Worm (Caenorhabditis elegans) whole organism, young adult: Measurements from ENCODE around the gene deb-1.

Experiments
- B0336.3 ChIP-seq: fragments of 200-800 bp; sonication (Bioruptor generic); IDR thresholded peaks from 2 replicates; pipeline ENCODE4 v1.3.6; 2022; ENCODE audit warnings: missing genetic modification characterization, missing compliant biosample characterization
- F49E8.2 ChIP-seq: sonication (generic microtip); optimal IDR thresholded peaks from 3 replicates; lab custom pipeline; 2017; ENCODE audit warnings: missing genetic modification characterization, mild to moderate bottlenecking, missing compliant biosample characterization, antibody characterized with exemption, moderate library complexity; ENCODE audit not compliant: insufficient read depth
- F57A8.1 ChIP-seq: fragments of 200-800 bp; sonication (Bioruptor generic); optimal IDR thresholded peaks from 2 replicates; lab custom pipeline; 2018; ENCODE audit warnings: mild to moderate bottlenecking, missing genetic modification characterization, moderate library complexity, missing compliant biosample characterization
- T26A5.8 ChIP-seq: sonication (generic microtip); optimal IDR thresholded peaks from 2 replicates; lab custom pipeline; 2016; ENCODE audit warnings: missing genetic modification characterization, missing compliant biosample characterization
- Y53F4B.3 ChIP-seq: fragments of 200-800 bp; sonication (Bioruptor generic); IDR thresholded peaks from 2 replicates; pipeline ENCODE4 v1.3.6; 2022; ENCODE audit warnings: missing genetic modification reagents, missing genetic modification characterization, missing compliant biosample characterization
- Y79H2A.3 ChIP-seq: fragments of 200-800 bp; sonication (Bioruptor generic); conservative IDR thresholded peaks from 2 replicates; pipeline ENCODE4 v1.3.6; 2022; ENCODE audit warnings: missing genetic modification reagents, missing genetic modification characterization, missing compliant biosample characterization
- Y95B8A.8 ChIP-seq: fragments of 200-800 bp; sonication (Bioruptor generic); IDR thresholded peaks from 2 replicates; pipeline ENCODE4 v1.3.6; 2022; ENCODE audit warnings: missing genetic modification reagents, missing genetic modification characterization, missing compliant biosample characterization
- ama-1 ChIP-seq, 3 experiments: fragments of 150-350 bp in 1 of 3; sonication (generic microtip) in 2 of 3; optimal IDR thresholded peaks; 2 replicates each; lab custom pipeline; 2014 to 2018; ENCODE audit warnings: missing biosample characterization in 2 of 3, missing genetic modification characterization in 2 of 3, missing genetic modification reagents in 2 of 3
- athp-1 ChIP-seq: sonication (generic microtip); optimal IDR thresholded peaks from 2 replicates; lab custom pipeline; 2017; ENCODE audit warnings: mild to moderate bottlenecking, missing genetic modification characterization, missing compliant biosample characterization
- attf-5 ChIP-seq: fragments of 200-800 bp; sonication (Bioruptor generic); optimal IDR thresholded peaks from 2 replicates; lab custom pipeline; 2018; ENCODE audit warnings: mild to moderate bottlenecking, missing genetic modification characterization, missing compliant biosample characterization
- cebp-2 ChIP-seq: fragments of 200-800 bp; sonication (Bioruptor generic); IDR thresholded peaks from 2 replicates; pipeline ENCODE4 v1.3.6; 2022; ENCODE audit warnings: missing genetic modification characterization, missing compliant biosample characterization
- ceh-27 ChIP-seq: fragments of 200-800 bp; sonication (Bioruptor generic); optimal IDR thresholded peaks from 2 replicates; lab custom pipeline; 2018; ENCODE audit warnings: mild to moderate bottlenecking, missing genetic modification characterization, moderate library complexity, missing compliant biosample characterization
- ceh-79 ChIP-seq: sonication (generic microtip); optimal IDR thresholded peaks from 2 replicates; lab custom pipeline; 2017; ENCODE audit warnings: mild to moderate bottlenecking, missing genetic modification characterization, missing compliant biosample characterization
- egrh-3 ChIP-seq: fragments of 200-800 bp; sonication (Bioruptor generic); IDR thresholded peaks from 2 replicates; pipeline ENCODE4 v1.3.6; 2022; ENCODE audit warnings: missing genetic modification reagents, missing genetic modification characterization, missing compliant biosample characterization
- ets-4 ChIP-seq: fragments of 200-800 bp; sonication (Bioruptor generic); optimal IDR thresholded peaks from 2 replicates; lab custom pipeline; 2018; ENCODE audit warnings: mild to moderate bottlenecking, missing genetic modification characterization, missing compliant biosample characterization
- hmg-1.2 ChIP-seq: fragments of 200-800 bp; sonication (Bioruptor generic); IDR thresholded peaks from 2 replicates; pipeline ENCODE4 v1.3.6; 2022; ENCODE audit warnings: missing genetic modification reagents, missing genetic modification characterization, missing compliant biosample characterization
- hmg-20 ChIP-seq: fragments of 200-800 bp; sonication (Bioruptor generic); IDR thresholded peaks from 2 replicates; pipeline ENCODE4 v1.3.6; 2022; ENCODE audit warnings: missing genetic modification reagents, missing genetic modification characterization, missing compliant biosample characterization
- lin-54 ChIP-seq: fragments of 200-800 bp; sonication (Bioruptor generic); optimal IDR thresholded peaks from 2 replicates; lab custom pipeline; 2018; ENCODE audit warnings: mild to moderate bottlenecking, missing genetic modification characterization, missing compliant biosample characterization
- madf-3 ChIP-seq: fragments of 200-800 bp; sonication (Bioruptor generic); IDR thresholded peaks from 2 replicates; pipeline ENCODE4 v1.3.6; 2022; ENCODE audit warnings: missing genetic modification reagents, missing genetic modification characterization, missing compliant biosample characterization
- madf-6 ChIP-seq: fragments of 200-800 bp; sonication (Bioruptor generic); IDR thresholded peaks from 2 replicates; pipeline ENCODE4 v1.3.6; 2022; ENCODE audit warnings: missing genetic modification reagents, missing genetic modification characterization, missing compliant biosample characterization
- mcd-1 ChIP-seq: fragments of 200-800 bp; sonication (Bioruptor generic); IDR thresholded peaks from 2 replicates; pipeline ENCODE4 v1.3.6; 2022; ENCODE audit warnings: missing genetic modification reagents, missing genetic modification characterization, missing compliant biosample characterization
- nfyb-1 ChIP-seq: fragments of 200-800 bp; sonication (Bioruptor generic); IDR thresholded peaks from 2 replicates; pipeline ENCODE4 v1.3.6; 2022; ENCODE audit warnings: missing genetic modification reagents, missing genetic modification characterization, missing compliant biosample characterization
- nhr-120 ChIP-seq: fragments of 200-800 bp; sonication (Bioruptor generic); IDR thresholded peaks from 2 replicates; pipeline ENCODE4 v1.3.6; 2022; ENCODE audit warnings: missing genetic modification characterization, missing compliant biosample characterization
- snpc-4 ChIP-seq, 5 experiments: fragments of 150-350 bp in 1 of 5; sonication (generic microtip) in 4 of 5; optimal IDR thresholded peaks; 2 replicates each; lab custom pipeline; 2014 to 2018; ENCODE audit warnings: missing genetic modification characterization in 5 of 5, missing biosample characterization in 3 of 5, antibody characterized with exemption in 2 of 5, mild to moderate bottlenecking in 2 of 5, missing compliant biosample characterization in 2 of 5, missing genotype in 2 of 5, moderate library complexity in 2 of 5, missing genetic modification reagents in 1 of 5
- tbx-9 ChIP-seq: sonication (generic microtip); optimal IDR thresholded peaks from 2 replicates; lab custom pipeline; 2016; ENCODE audit warnings: borderline replicate concordance, missing genetic modification characterization, inconsistent platforms, missing compliant biosample characterization
- unc-130 ChIP-seq: sonication (generic microtip); optimal IDR thresholded peaks from 2 replicates; lab custom pipeline; 2016; ENCODE audit warnings: missing genetic modification reagents, missing genetic modification characterization, missing compliant biosample characterization
- zim-3 ChIP-seq: sonication (generic microtip); optimal IDR thresholded peaks from 2 replicates; lab custom pipeline; 2017; ENCODE audit warnings: mild to moderate bottlenecking, missing genetic modification characterization, moderate library complexity, missing compliant biosample characterization
- ztf-25 ChIP-seq: fragments of 200-800 bp; sonication (Bioruptor generic); IDR thresholded peaks from 2 replicates; pipeline ENCODE4 v1.3.6; 2022; ENCODE audit warnings: missing genetic modification reagents, missing genetic modification characterization, missing compliant biosample characterization

deb-1 gene

DNA sequence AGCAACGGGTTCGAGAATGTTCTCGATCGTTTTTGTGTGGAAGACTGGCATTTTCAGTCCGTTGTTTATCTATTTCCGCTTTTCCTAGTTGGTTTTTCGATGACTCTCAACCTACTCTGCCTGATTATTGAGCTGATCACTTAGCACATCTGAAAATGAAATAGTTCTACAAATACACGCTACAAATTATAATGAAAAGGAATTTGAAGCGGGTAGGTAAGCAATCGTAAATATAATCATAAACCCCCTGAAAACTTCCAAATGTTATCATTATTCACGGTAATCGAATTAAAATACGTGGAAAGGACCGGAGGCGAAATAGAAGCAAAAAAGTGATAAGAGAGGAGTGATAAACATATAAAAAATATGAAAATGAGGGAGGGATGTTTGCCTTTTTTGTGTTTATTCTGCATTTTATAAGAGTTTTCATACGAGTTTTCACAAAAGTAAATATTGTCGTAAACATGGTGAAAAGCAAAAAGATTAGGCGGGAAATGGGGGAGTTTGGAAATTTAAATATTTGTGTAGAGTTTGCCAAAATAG is at the start of gene deb-1:
deb-1 (minus strand) TSS at position 51 of the 543 bp plus-strand sequence.
- no peak for TF ChIP-seq unc-130 (GFP tag; lab: Kevin White, UChicago)
- TF ChIP-seq Y79H2A.3, result no peak
- TF ChIP-seq B0336.3, result no peak
- TF ChIP-seq Y53F4B.3 (GFP tag; lab: Robert Waterston, UW), result no peak
- TF ChIP-seq madf-3 (GFP tag; lab: Robert Waterston, UW), result no peak
- no peak for TF ChIP-seq T26A5.8 (tag; lab: Kevin White, UChicago)
- no peak for TF ChIP-seq ets-4 (GFP tag; lab: Kevin White, UChicago)
- no peak for TF ChIP-seq ztf-25 (GFP tag; lab: Robert Waterston, UW)
- no peak for TF ChIP-seq ceh-27 (GFP tag; lab: Kevin White, UChicago)
- TF ChIP-seq hmg-20 (GFP tag; lab: Robert Waterston, UW), result no peak
- TF ChIP-seq zim-3 (tag; lab: Kevin White, UChicago), result no peak
- TF ChIP-seq ceh-79 (tag; lab: Kevin White, UChicago), result no peak
- no peak for TF ChIP-seq madf-6 (GFP tag; lab: Robert Waterston, UW)
- no peak for TF ChIP-seq cebp-2 (GFP tag; lab: Robert Waterston, UW)

DNA sequence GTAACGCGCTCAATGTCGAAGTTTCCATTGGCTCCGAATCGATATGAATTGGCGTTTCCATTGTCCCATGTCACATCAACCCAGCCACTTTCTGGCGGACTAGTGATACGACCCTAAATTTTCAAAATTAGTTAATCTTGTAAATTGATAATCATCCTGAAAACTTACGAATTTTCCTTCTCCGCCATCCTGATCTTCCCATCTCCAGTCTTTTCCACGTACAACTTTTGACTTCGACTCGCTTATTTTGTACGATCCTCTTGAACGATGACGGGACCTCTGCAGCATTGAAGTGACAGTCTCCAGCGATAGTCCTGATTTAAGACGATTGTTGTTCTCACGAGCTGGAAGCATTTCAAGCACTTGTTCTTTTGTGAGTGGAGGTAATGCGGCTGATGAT is 45.1 kb upstream of the deb-1 start:
- TF ChIP-seq athp-1 (tag; lab: Kevin White, UChicago), result no peak
- TF ChIP-seq tbx-9 (tag; lab: Kevin White, UChicago), result no peak

ce11 chrIV:7133983-7134382 is 39.9 kb upstream of the deb-1 start, which contains the start of gene mutd-1:
TSS of gene mutd-1 (minus strand) at chrIV:7134083.
- TF ChIP-seq nfyb-1 (GFP tag; lab: Robert Waterston, UW), result 0 out of 2 replicates have a peak, but pooled peaks have one; percentile 15
- TF ChIP-seq F49E8.2 (tag; lab: Kevin White, UChicago), result no peak

ce11 chrIV:7133140-7133539 is 39.1 kb upstream of the deb-1 start, which contains the start of gene cyn-12:
TSS of gene cyn-12 (minus strand) at chrIV:7133217.
- TF ChIP-seq egrh-3 (GFP tag; lab: Robert Waterston, UW) (no peak), attf-5 (GFP tag; lab: Kevin White, UChicago) (peak; percentile 16), nhr-120 (GFP tag; lab: Robert Waterston, UW) (no peak), F57A8.1 (GFP tag; lab: Kevin White, UChicago) (no peak), lin-54 (GFP tag; lab: Kevin White, UChicago) (peak; percentile 23), hmg-1.2 (GFP tag; lab: Robert Waterston, UW) (no peak), snpc-4 (GFP tag; optimal IDR thresholded peaks at IDR 0.05; lab: Kevin White, UChicago) (no peak), snpc-4 (tag; optimal IDR thresholded peaks at IDR 0.05; lab: Kevin White, UChicago) (peak in 1 of 4 experiments; percentile 3), Y95B8A.8 (GFP tag; lab: Robert Waterston, UW) (no peak)

DNA sequence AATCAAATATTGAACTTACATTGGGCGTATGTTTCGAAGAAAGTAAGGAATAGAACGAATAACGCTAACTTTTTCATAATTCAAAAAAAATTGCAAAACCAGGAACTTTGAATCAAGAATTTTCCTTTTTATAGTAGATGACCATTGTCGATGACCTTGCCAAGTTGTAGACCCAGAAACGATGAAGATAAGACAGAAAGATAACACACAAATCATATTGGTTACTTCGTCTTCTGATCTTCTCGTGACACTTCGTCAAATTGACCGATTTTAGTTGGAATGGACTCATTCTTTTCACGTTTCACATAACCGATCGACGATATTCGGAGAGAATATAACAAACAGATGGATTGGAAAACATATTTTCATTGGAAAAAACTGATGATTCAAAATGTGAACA is 37.7 kb upstream of the deb-1 start, which contains the start of gene grsp-3:
grsp-3 (minus strand) TSS at position 149 of the 400 bp plus-strand sequence.
- TF ChIP-seq ama-1 (optimal IDR thresholded peaks at IDR 0.05; lab: Kevin White, UChicago) (no peak), ama-1 (GFP tag; optimal IDR thresholded peaks at IDR 0.05; lab: Kevin White, UChicago) (peak in 1 of 2 experiments; percentile 20), mcd-1 (no peak)
